Worm (Caenorhabditis elegans): Measurements from ENCODE around the gene slc-5A12.

DNA sequence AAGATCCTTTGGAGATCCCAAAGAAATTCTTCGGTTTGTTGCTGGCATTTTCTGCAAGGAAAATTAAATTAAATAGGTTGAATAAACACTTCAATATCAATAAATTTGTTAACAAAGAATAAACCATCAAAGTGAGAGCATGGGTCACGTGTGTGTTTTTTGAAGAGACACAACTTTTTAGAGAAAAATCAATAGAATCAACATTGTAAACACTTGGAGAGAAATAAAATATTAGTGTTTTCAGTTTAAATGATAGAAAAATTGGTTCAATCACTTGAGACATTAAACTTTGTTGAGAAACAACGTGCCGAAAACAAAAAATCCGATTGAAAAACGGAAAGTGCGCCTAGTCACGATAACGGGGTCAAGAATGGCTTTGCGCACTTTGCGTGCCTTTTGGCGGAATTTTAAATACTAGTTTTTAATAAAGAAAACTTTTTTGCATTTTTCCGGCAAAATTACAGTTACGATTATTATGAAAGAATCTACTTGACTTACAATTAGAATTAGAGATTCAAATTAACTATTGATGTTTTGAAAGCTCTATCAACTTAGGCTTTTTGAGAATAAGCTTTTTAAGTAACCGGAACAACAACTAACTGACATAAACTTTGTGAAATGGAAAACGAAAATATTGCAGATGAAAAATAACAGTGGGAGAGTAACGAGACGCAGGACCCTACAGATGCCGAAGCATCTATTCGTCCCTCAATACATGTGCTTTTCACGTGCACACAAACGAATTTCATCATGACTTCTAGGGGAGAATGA lies 24.5 kb downstream of the slc-5A12 start, which contains the start of gene ZK829.7:
- no peak for TF ChIP-seq aly-2 (tag; optimal IDR thresholded peaks at IDR 0.05)
- TF ChIP-seq unc-62 (GFP tag; optimal IDR thresholded peaks at IDR 0.05), result no peak
- TF ChIP-seq nhr-25 (tag; optimal IDR thresholded peaks at IDR 0.05), result peak; percentile 16
- no peak for TF ChIP-seq elt-1 (tag; optimal IDR thresholded peaks at IDR 0.05)
- no peak for TF ChIP-seq fkh-2 (tag; optimal IDR thresholded peaks at IDR 0.05)

Measured in whole organism, L3 larva.